Worm (Caenorhabditis elegans) whole organism, young adult: ENCODE results near the gene nhr-20.
A peak's percentile ranks its signal among the peaks of the same experiment; 100 is the strongest.

Experiments
- B0261.1 ChIP-seq: sonication (generic microtip); optimal IDR thresholded peaks from 2 replicates; lab custom pipeline; 2016; ENCODE audit warnings: mild to moderate bottlenecking, missing genetic modification characterization, moderate library complexity, missing compliant biosample characterization
- B0336.3 ChIP-seq: fragments of 200-800 bp; sonication (Bioruptor generic); IDR thresholded peaks from 2 replicates; pipeline ENCODE4 v1.3.6; 2022; ENCODE audit warnings: missing genetic modification characterization, missing compliant biosample characterization
- F22D6.2 ChIP-seq: sonication (generic microtip); optimal IDR thresholded peaks from 2 replicates; lab custom pipeline; 2016; ENCODE audit warnings: mild to moderate bottlenecking, missing genetic modification characterization, missing compliant biosample characterization
- F57A8.1 ChIP-seq: fragments of 200-800 bp; sonication (Bioruptor generic); optimal IDR thresholded peaks from 2 replicates; lab custom pipeline; 2018; ENCODE audit warnings: mild to moderate bottlenecking, missing genetic modification characterization, moderate library complexity, missing compliant biosample characterization
- Y56A3A.18 ChIP-seq: fragments of 200-800 bp; sonication (Bioruptor generic); IDR thresholded peaks from 2 replicates; pipeline ENCODE4 v1.3.6; 2022; ENCODE audit warnings: missing genetic modification reagents, missing genetic modification characterization, missing compliant biosample characterization
- ama-1 ChIP-seq, 3 experiments: fragments of 150-350 bp in 1 of 3; sonication (generic microtip) in 2 of 3; optimal IDR thresholded peaks; 2 replicates each; lab custom pipeline; 2014 to 2018; ENCODE audit warnings: missing biosample characterization in 2 of 3, missing genetic modification characterization in 2 of 3, missing genetic modification reagents in 2 of 3
- aptf-3 ChIP-seq: fragments of 200-800 bp; sonication (Bioruptor generic); IDR thresholded peaks from 2 replicates; pipeline ENCODE4 v1.3.6; 2022; ENCODE audit warnings: missing genetic modification characterization, missing compliant biosample characterization
- bed-1 ChIP-seq: fragments of 200-800 bp; sonication (Bioruptor generic); IDR thresholded peaks from 2 replicates; pipeline ENCODE4 v1.3.6; 2022; ENCODE audit warnings: missing genetic modification reagents, missing genetic modification characterization, missing compliant biosample characterization
- ccch-3 ChIP-seq: fragments of 200-800 bp; sonication (Bioruptor generic); optimal IDR thresholded peaks from 2 replicates; lab custom pipeline; 2018; ENCODE audit warnings: mild to moderate bottlenecking, missing genetic modification characterization, missing compliant biosample characterization
- cebp-1 ChIP-seq, 2 experiments: fragments of 200-800 bp in 1 of 2; sonication (Bioruptor generic) in 1 of 2; sonication (generic microtip) in 1 of 2; IDR thresholded peaks in 1 of 2; optimal IDR thresholded peaks in 1 of 2; 2 replicates each; pipeline versions ENCODE4 v1.3.6 to Lab custom; 2017 to 2022; ENCODE audit warnings: missing compliant biosample characterization in 2 of 2, missing genetic modification characterization in 2 of 2, mild to moderate bottlenecking in 1 of 2, missing genetic modification reagents in 1 of 2, moderate library complexity in 1 of 2
- cebp-2 ChIP-seq: fragments of 200-800 bp; sonication (Bioruptor generic); IDR thresholded peaks from 2 replicates; pipeline ENCODE4 v1.3.6; 2022; ENCODE audit warnings: missing genetic modification characterization, missing compliant biosample characterization
- ceh-100 ChIP-seq: fragments of 200-800 bp; sonication (Bioruptor generic); IDR thresholded peaks from 2 replicates; pipeline ENCODE4 v1.3.6; 2022; ENCODE audit warnings: missing genetic modification reagents, missing genetic modification characterization, missing compliant biosample characterization
- ceh-27 ChIP-seq: fragments of 200-800 bp; sonication (Bioruptor generic); optimal IDR thresholded peaks from 2 replicates; lab custom pipeline; 2018; ENCODE audit warnings: mild to moderate bottlenecking, missing genetic modification characterization, moderate library complexity, missing compliant biosample characterization
- ceh-40 ChIP-seq: fragments of 200-800 bp; sonication (Bioruptor generic); IDR thresholded peaks from 2 replicates; pipeline ENCODE4 v1.3.6; 2022; ENCODE audit warnings: missing genetic modification characterization, missing compliant biosample characterization
- dox-1 ChIP-seq: fragments of 200-800 bp; sonication (Bioruptor generic); IDR thresholded peaks from 2 replicates; pipeline ENCODE4 v1.3.6; 2022; ENCODE audit warnings: missing genetic modification reagents, missing genetic modification characterization, missing compliant biosample characterization
- dpff-1 ChIP-seq: sonication (generic microtip); optimal IDR thresholded peaks from 2 replicates; lab custom pipeline; 2017; ENCODE audit warnings: mild to moderate bottlenecking, missing genetic modification characterization, missing compliant biosample characterization
- dpl-1 ChIP-seq: fragments of 150-350 bp; optimal IDR thresholded peaks from 2 replicates; lab custom pipeline; 2014; ENCODE audit warnings: missing biosample characterization, missing genetic modification reagents, missing genetic modification characterization
- egl-18 ChIP-seq: fragments of 200-800 bp; sonication (Bioruptor generic); IDR thresholded peaks from 2 replicates; pipeline ENCODE4 v1.3.6; 2022; ENCODE audit warnings: missing genetic modification reagents, missing genetic modification characterization, missing compliant biosample characterization
- egl-44 ChIP-seq: fragments of 200-800 bp; sonication (Bioruptor generic); IDR thresholded peaks from 2 replicates; pipeline ENCODE4 v1.3.6; 2022; ENCODE audit warnings: missing genetic modification reagents, missing genetic modification characterization, missing compliant biosample characterization
- egrh-3 ChIP-seq: fragments of 200-800 bp; sonication (Bioruptor generic); IDR thresholded peaks from 2 replicates; pipeline ENCODE4 v1.3.6; 2022; ENCODE audit warnings: missing genetic modification reagents, missing genetic modification characterization, missing compliant biosample characterization
- fkh-3 ChIP-seq: sonication (generic microtip); optimal IDR thresholded peaks from 2 replicates; lab custom pipeline; 2016; ENCODE audit warnings: mild to moderate bottlenecking, missing genetic modification characterization, missing compliant biosample characterization
- him-1 ChIP-seq: sonication (generic microtip); optimal IDR thresholded peaks from 2 replicates; lab custom pipeline; 2016; ENCODE audit warnings: missing genotype, missing genetic modification reagents, missing genetic modification characterization, missing compliant biosample characterization
- hlh-26 ChIP-seq: fragments of 200-800 bp; sonication (Bioruptor generic); conservative IDR thresholded peaks from 2 replicates; pipeline ENCODE4 v1.3.6; 2022; ENCODE audit warnings: missing genetic modification reagents, missing genetic modification characterization, missing compliant biosample characterization
- hmg-1.2 ChIP-seq: fragments of 200-800 bp; sonication (Bioruptor generic); IDR thresholded peaks from 2 replicates; pipeline ENCODE4 v1.3.6; 2022; ENCODE audit warnings: missing genetic modification reagents, missing genetic modification characterization, missing compliant biosample characterization
- hmg-20 ChIP-seq: fragments of 200-800 bp; sonication (Bioruptor generic); IDR thresholded peaks from 2 replicates; pipeline ENCODE4 v1.3.6; 2022; ENCODE audit warnings: missing genetic modification reagents, missing genetic modification characterization, missing compliant biosample characterization
- lin-40 ChIP-seq: sonication (generic microtip); optimal IDR thresholded peaks from 2 replicates; lab custom pipeline; 2016; ENCODE audit warnings: missing genetic modification characterization, mild to moderate bottlenecking, missing compliant biosample characterization, missing genotype, missing genetic modification reagents
- lsl-1 ChIP-seq: fragments of 200-800 bp; sonication (Bioruptor generic); optimal IDR thresholded peaks from 2 replicates; lab custom pipeline; 2018; ENCODE audit warnings: mild to moderate bottlenecking, missing genetic modification characterization, moderate library complexity, missing compliant biosample characterization
- lsy-27 ChIP-seq: sonication (generic microtip); optimal IDR thresholded peaks from 2 replicates; lab custom pipeline; 2017; ENCODE audit warnings: missing genetic modification characterization, mild to moderate bottlenecking, missing compliant biosample characterization, antibody characterized with exemption, missing genotype, borderline replicate concordance; ENCODE audit not compliant: insufficient read depth
- madf-10 ChIP-seq: sonication (generic microtip); optimal IDR thresholded peaks from 2 replicates; lab custom pipeline; 2016; ENCODE audit warnings: mild to moderate bottlenecking, missing genetic modification characterization, missing compliant biosample characterization
- madf-8 ChIP-seq: fragments of 200-800 bp; sonication (Bioruptor generic); conservative IDR thresholded peaks from 2 replicates; pipeline ENCODE4 v1.3.6; 2022; ENCODE audit warnings: missing genetic modification reagents, missing genetic modification characterization, missing compliant biosample characterization
- mel-28 ChIP-seq: sonication (generic microtip); optimal IDR thresholded peaks from 2 replicates; lab custom pipeline; 2016; ENCODE audit warnings: borderline replicate concordance, mild to moderate bottlenecking, missing genetic modification characterization, missing compliant biosample characterization
- mes-4 ChIP-seq: sonication (generic microtip); optimal IDR thresholded peaks from 2 replicates; lab custom pipeline; 2016; ENCODE audit warnings: missing genotype, missing genetic modification characterization, missing compliant biosample characterization
- nhr-27 ChIP-seq: fragments of 200-800 bp; sonication (Bioruptor generic); optimal IDR thresholded peaks from 2 replicates; lab custom pipeline; 2018; ENCODE audit warnings: mild to moderate bottlenecking, missing genetic modification characterization, moderate library complexity, missing compliant biosample characterization
- nhr-80 ChIP-seq: sonication (generic microtip); optimal IDR thresholded peaks from 2 replicates; lab custom pipeline; 2016; ENCODE audit warnings: missing genetic modification characterization, missing compliant biosample characterization
- snpc-1.1 ChIP-seq: sonication (generic microtip); optimal IDR thresholded peaks from 2 replicates; lab custom pipeline; 2017; ENCODE audit warnings: missing genetic modification characterization, mild to moderate bottlenecking, missing compliant biosample characterization, antibody characterized with exemption, moderate library complexity, missing genotype, missing genetic modification reagents; ENCODE audit not compliant: insufficient read depth
- snpc-3.4 ChIP-seq: sonication (generic microtip); optimal IDR thresholded peaks from 2 replicates; lab custom pipeline; 2017; ENCODE audit warnings: missing genetic modification characterization, mild to moderate bottlenecking, missing compliant biosample characterization, antibody characterized with exemption, moderate library complexity, missing genotype, missing genetic modification reagents
- snpc-4 ChIP-seq, 5 experiments: fragments of 150-350 bp in 1 of 5; sonication (generic microtip) in 4 of 5; optimal IDR thresholded peaks; 2 replicates each; lab custom pipeline; 2014 to 2018; ENCODE audit warnings: missing genetic modification characterization in 5 of 5, missing biosample characterization in 3 of 5, antibody characterized with exemption in 2 of 5, mild to moderate bottlenecking in 2 of 5, missing compliant biosample characterization in 2 of 5, missing genotype in 2 of 5, moderate library complexity in 2 of 5, missing genetic modification reagents in 1 of 5
- tbx-9 ChIP-seq: sonication (generic microtip); optimal IDR thresholded peaks from 2 replicates; lab custom pipeline; 2016; ENCODE audit warnings: borderline replicate concordance, missing genetic modification characterization, inconsistent platforms, missing compliant biosample characterization
- unc-130 ChIP-seq: sonication (generic microtip); optimal IDR thresholded peaks from 2 replicates; lab custom pipeline; 2016; ENCODE audit warnings: missing genetic modification reagents, missing genetic modification characterization, missing compliant biosample characterization
- unc-62 ChIP-seq: fragments of 150-350 bp; optimal IDR thresholded peaks from 2 replicates; lab custom pipeline; 2014; ENCODE audit warnings: missing biosample characterization, missing genetic modification reagents, missing genetic modification characterization
- zfh-2 ChIP-seq: fragments of 200-800 bp; sonication (Bioruptor generic); conservative IDR thresholded peaks from 2 replicates; pipeline ENCODE4 v1.3.6; 2022; ENCODE audit warnings: missing genetic modification reagents, missing genetic modification characterization, missing compliant biosample characterization
- zim-3 ChIP-seq: sonication (generic microtip); optimal IDR thresholded peaks from 2 replicates; lab custom pipeline; 2017; ENCODE audit warnings: mild to moderate bottlenecking, missing genetic modification characterization, moderate library complexity, missing compliant biosample characterization
- ztf-25 ChIP-seq: fragments of 200-800 bp; sonication (Bioruptor generic); IDR thresholded peaks from 2 replicates; pipeline ENCODE4 v1.3.6; 2022; ENCODE audit warnings: missing genetic modification reagents, missing genetic modification characterization, missing compliant biosample characterization
- ztf-26 ChIP-seq: sonication (generic microtip); optimal IDR thresholded peaks from 2 replicates; lab custom pipeline; 2017; ENCODE audit warnings: missing genetic modification characterization, missing compliant biosample characterization
- ztf-28 ChIP-seq: fragments of 200-800 bp; sonication (Bioruptor generic); IDR thresholded peaks from 2 replicates; pipeline ENCODE4 v1.3.6; 2022; ENCODE audit warnings: missing genetic modification reagents, missing genetic modification characterization, missing compliant biosample characterization

The nhr-20 gene

ce11 chrIII:4281955-4282618 lies 49.1 kb upstream of the nhr-20 start (continued):
- TF ChIP-seq aptf-3 (GFP tag; lab: Robert Waterston, UW) (0 out of 2 replicates have a peak, but pooled peaks have one; percentile 23), ztf-28 (GFP tag; lab: Robert Waterston, UW) (0 out of 2 replicates have a peak, but pooled peaks have one; percentile 11), ceh-100 (peak; percentile 78), mel-28 (tag; lab: Kevin White, UChicago) (no peak), F57A8.1 (peak; percentile 34), nhr-80 (tag; lab: Kevin White, UChicago) (peak; percentile 98), hmg-1.2 (GFP tag; lab: Robert Waterston, UW) (peak; percentile 92), snpc-4 (GFP tag; optimal IDR thresholded peaks at IDR 0.05; lab: Kevin White, UChicago) (peak; percentile 2), snpc-4 (tag; optimal IDR thresholded peaks at IDR 0.05; lab: Kevin White, UChicago) (peak in 3 of 4 experiments; percentile 76 to 88 (median 86)), madf-10 (tag; lab: Kevin White, UChicago) (peak; percentile 98), Y56A3A.18 (GFP tag; lab: Robert Waterston, UW) (peak; percentile 92), him-1 (no peak), zim-3 (tag; lab: Kevin White, UChicago) (peak; percentile 41), ztf-25 (GFP tag; lab: Robert Waterston, UW) (no peak), egrh-3 (GFP tag; lab: Robert Waterston, UW) (peak; percentile 87), snpc-1.1 (tag; lab: Kevin White, UChicago) (no peak), nhr-27 (no peak), B0336.3 (peak; percentile 99), egl-18 (GFP tag; lab: Robert Waterston, UW) (peak; percentile 73; the same call in 1 of the 2 replicates), ceh-40 (GFP tag; lab: Robert Waterston, UW) (no peak), unc-62 (peak; percentile 93), dox-1 (GFP tag; lab: Robert Waterston, UW) (peak; percentile 95), ztf-26 (tag; lab: Kevin White, UChicago) (peak; percentile 98), zfh-2 (peak; percentile 100), cebp-1 (GFP tag; IDR thresholded peaks at IDR 0.05; lab: Robert Waterston, UW) (peak; percentile 80; the same call in 1 of the 2 replicates), cebp-1 (tag; optimal IDR thresholded peaks at IDR 0.05; lab: Kevin White, UChicago) (peak; percentile 98), hmg-20 (GFP tag; lab: Robert Waterston, UW) (peak; percentile 66; the same call in 1 of the 2 replicates), bed-1 (GFP tag; lab: Robert Waterston, UW) (0 out of 2 replicates have a peak, but pooled peaks have one; percentile 20), ceh-27 (GFP tag; lab: Kevin White, UChicago) (peak; percentile 94), B0261.1 (tag; lab: Kevin White, UChicago) (peak; percentile 25), fkh-3 (peak; percentile 1), dpl-1 (GFP tag; lab: Kevin White, UChicago) (no peak), unc-130 (GFP tag; lab: Kevin White, UChicago) (peak; percentile 4), dpff-1 (peak; percentile 84), mes-4 (tag; lab: Kevin White, UChicago) (no peak), ccch-3 (no peak), snpc-3.4 (tag; lab: Kevin White, UChicago) (peak; percentile 1), cebp-2 (GFP tag; lab: Robert Waterston, UW) (0 out of 2 replicates have a peak, but pooled peaks have one; percentile 47), lsl-1 (GFP tag; lab: Kevin White, UChicago) (no peak), lsy-27 (tag; lab: Kevin White, UChicago) (no peak), tbx-9 (tag; lab: Kevin White, UChicago) (no peak), lin-40 (tag; lab: Kevin White, UChicago) (peak; percentile 99), ama-1 (optimal IDR thresholded peaks at IDR 0.05; lab: Kevin White, UChicago) (no peak), ama-1 (GFP tag; optimal IDR thresholded peaks at IDR 0.05; lab: Kevin White, UChicago) (no peak), hlh-26 (GFP tag; lab: Robert Waterston, UW) (no peak), F22D6.2 (peak; percentile 96), egl-44 (GFP tag; lab: Robert Waterston, UW) (peak; percentile 98), madf-8 (GFP tag; lab: Robert Waterston, UW) (no peak)
